Fruit fly (Drosophila melanogaster): Measurements from ENCODE around the gene CG5418.

CG5418 gene

DNA sequence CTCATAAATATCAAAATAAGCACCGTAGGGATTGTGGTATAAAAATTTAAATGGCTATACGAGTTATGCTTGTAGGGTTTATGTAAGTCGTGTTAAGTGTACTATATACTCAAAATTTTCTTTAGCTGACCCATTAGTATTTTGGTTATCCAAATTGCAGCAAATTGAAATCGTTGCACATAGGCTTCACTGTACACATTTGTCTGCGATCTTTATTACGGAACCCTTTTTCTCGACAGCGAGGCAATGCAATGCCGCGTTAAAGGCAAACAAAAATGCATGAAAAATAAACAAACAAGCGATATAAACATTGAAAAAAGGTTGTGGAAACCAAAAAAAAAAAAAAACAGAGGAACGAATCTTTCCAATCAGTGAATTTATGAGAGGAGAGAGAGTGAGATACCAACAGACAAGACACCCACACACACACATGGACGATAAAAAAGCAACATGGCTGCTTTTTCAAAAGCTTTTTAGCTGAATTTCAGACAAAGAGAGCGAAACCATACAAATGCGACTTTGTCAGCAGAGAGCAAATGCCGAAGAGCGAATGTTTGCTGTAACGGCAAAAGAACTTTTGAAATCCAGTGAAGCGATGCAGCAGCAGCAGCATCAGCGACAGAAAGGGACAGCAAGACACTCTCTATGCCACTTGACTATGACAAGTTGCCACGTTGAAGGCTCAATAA is 31.0 kb upstream of the CG5418 start:
- TF ChIP-seq grn (GFP tag; optimal IDR thresholded peaks at IDR 0.05) = peak; percentile 77
- TF ChIP-seq sob (GFP tag; IDR thresholded peaks at IDR 0.05) = peak; percentile 85
- TF ChIP-seq row (GFP tag; IDR thresholded peaks at IDR 0.05) = peak; percentile 95
- peak; percentile 66 for TF ChIP-seq D19B (GFP tag; optimal IDR thresholded peaks at IDR 0.05)
- TF ChIP-seq klu (GFP tag; IDR thresholded peaks at IDR 0.05) = no peak
- TF ChIP-seq chif (GFP tag; optimal IDR thresholded peaks at IDR 0.05) = peak; percentile 80 to 93
- peak; percentile 87 for TF ChIP-seq CG31441 (GFP tag; IDR thresholded peaks at IDR 0.05)
- TF ChIP-seq sqz (GFP tag; optimal IDR thresholded peaks at IDR 0.05) = peak; percentile 92
- peak; percentile 81; the same call in 2 of the 3 replicates for TF ChIP-seq ase (GFP tag; IDR thresholded peaks at IDR 0.05)
- TF ChIP-seq corto (GFP tag; optimal IDR thresholded peaks at IDR 0.05) = peak; percentile 43
- no peak for TF ChIP-seq aop (GFP tag; IDR thresholded peaks at IDR 0.05)
- TF ChIP-seq CG17612 (GFP tag; IDR thresholded peaks at IDR 0.05) = peak; percentile 76; the same call in 1 of the 2 replicates
- peak; percentile 79 for TF ChIP-seq Gug (GFP tag; IDR thresholded peaks at IDR 0.05)
- TF ChIP-seq Lhr (GFP tag; optimal IDR thresholded peaks at IDR 0.05) = peak; percentile 50
- peak; percentile 89 for TF ChIP-seq bab2 (GFP tag; optimal IDR thresholded peaks at IDR 0.05)
- peak; percentile 82 for TF ChIP-seq nerfin-1 (tag; optimal IDR thresholded peaks at IDR 0.05)
- peak; percentile 71 for TF ChIP-seq CG15073 (GFP tag; optimal IDR thresholded peaks at IDR 0.05)
- TF ChIP-seq CG1647 (GFP tag; optimal IDR thresholded peaks at IDR 0.05) = peak; percentile 86
- TF ChIP-seq ATbp (GFP tag; optimal IDR thresholded peaks at IDR 0.05) = peak; percentile 92
- peak; percentile 87 for TF ChIP-seq CG2712 (tag; optimal IDR thresholded peaks at IDR 0.05)
- peak; percentile 71 for TF ChIP-seq CG31224 (GFP tag; IDR thresholded peaks at IDR 0.05)
- TF ChIP-seq Xrp1 (GFP tag; IDR thresholded peaks at IDR 0.05) = peak; percentile 90
- TF ChIP-seq CG6254 (GFP tag; optimal IDR thresholded peaks at IDR 0.05) = peak; percentile 81
- TF ChIP-seq ara (GFP tag; IDR thresholded peaks at IDR 0.05) = peak; percentile 66
- TF ChIP-seq CG13296 (GFP tag; optimal IDR thresholded peaks at IDR 0.05) = peak; percentile 88
- peak; percentile 81 for TF ChIP-seq CG5245 (GFP tag; optimal IDR thresholded peaks at IDR 0.05)
- TF ChIP-seq CkIIα-i1 (GFP tag; IDR thresholded peaks at IDR 0.05) = no peak
- no peak for TF ChIP-seq CG6791 (GFP tag; IDR thresholded peaks at IDR 0.05; ENCODE audit: partially characterized antibody)
- no peak for TF ChIP-seq CG11085 (GFP tag; IDR thresholded peaks at IDR 0.05)
- peak; percentile 74; the same call in 2 of the 3 replicates for TF ChIP-seq CG6175 (GFP tag; IDR thresholded peaks at IDR 0.05)
- TF ChIP-seq dmrt11E (tag; optimal IDR thresholded peaks at IDR 0.05) = peak; percentile 76
- TF ChIP-seq vvl (GFP tag; IDR thresholded peaks at IDR 0.05) = peak; percentile 91
- TF ChIP-seq CG42726 (GFP tag; IDR thresholded peaks at IDR 0.05; ENCODE audit: partially characterized antibody) = no peak
- TF ChIP-seq Hmx (GFP tag; optimal IDR thresholded peaks at IDR 0.05) = peak; percentile 85
- no peak for TF ChIP-seq Scr (GFP tag; IDR thresholded peaks at IDR 0.05; ENCODE audit: partially characterized antibody)
- TF ChIP-seq abd-A (tag; optimal IDR thresholded peaks at IDR 0.05) = peak; percentile 87
- TF ChIP-seq CG14014 (GFP tag; IDR thresholded peaks at IDR 0.05) = peak; percentile 88
- TF ChIP-seq Nf-YC (tag; optimal IDR thresholded peaks at IDR 0.05) = peak; percentile 84
- TF ChIP-seq Deaf1 (tag; optimal IDR thresholded peaks at IDR 0.05) = peak; percentile 57
- no peak for TF ChIP-seq CG3726 (GFP tag; IDR thresholded peaks at IDR 0.05)
- peak; percentile 91 for TF ChIP-seq az2 (GFP tag; optimal IDR thresholded peaks at IDR 0.05)
- no peak for TF ChIP-seq Gsc (GFP tag; IDR thresholded peaks at IDR 0.05)
- peak; percentile 83 for TF ChIP-seq CG18476 (GFP tag; optimal IDR thresholded peaks at IDR 0.05)
- TF ChIP-seq mam (GFP tag; optimal IDR thresholded peaks at IDR 0.05) = peak; percentile 93
- peak; percentile 90 for TF ChIP-seq fd96Cb (tag; optimal IDR thresholded peaks at IDR 0.05)
- peak; percentile 83 for TF ChIP-seq CG17568 (GFP tag; optimal IDR thresholded peaks at IDR 0.05)
- TF ChIP-seq sima (GFP tag; optimal IDR thresholded peaks at IDR 0.05) = peak; percentile 52
- peak; percentile 71; the same call in 1 of the 3 replicates for TF ChIP-seq CG7357 (GFP tag; IDR thresholded peaks at IDR 0.05)
- TF ChIP-seq Oaz (GFP tag; IDR thresholded peaks at IDR 0.05) = no peak; the same call in 1 of the 2 replicates
- TF ChIP-seq esg (GFP tag; conservative IDR thresholded peaks at IDR 0.05) = peak; percentile 81
